Fruit fly (Drosophila melanogaster) S2 (cell line): Measurements from ENCODE around the gene Trxr1.
A peak's percentile ranks its signal among the peaks of the same experiment; 100 is the strongest.

Source experiments
- CG8478 ChIP-seq: fragments of >200 bp; optimal IDR thresholded peaks from 2 replicates; lab custom pipeline; 2018
- CTCF ChIP-seq, 2 experiments: fragments of >200 bp; optimal IDR thresholded peaks; 2 replicates each; lab custom pipeline; 2018

The Trxr1 gene

dm6 chrX:8251268-8251996 is 9.1 kb downstream of the Trxr1 start, which contains the start of gene ND-75:
Gene ND-75 (minus strand): TSS chrX:8251687.
- TF ChIP-seq CTCF (optimal IDR thresholded peaks at IDR 0.05; lab: Kevin White, UChicago) (peak; percentile 67 to 87), CG8478 (lab: Kevin White, UChicago) (no peak)

DNA sequence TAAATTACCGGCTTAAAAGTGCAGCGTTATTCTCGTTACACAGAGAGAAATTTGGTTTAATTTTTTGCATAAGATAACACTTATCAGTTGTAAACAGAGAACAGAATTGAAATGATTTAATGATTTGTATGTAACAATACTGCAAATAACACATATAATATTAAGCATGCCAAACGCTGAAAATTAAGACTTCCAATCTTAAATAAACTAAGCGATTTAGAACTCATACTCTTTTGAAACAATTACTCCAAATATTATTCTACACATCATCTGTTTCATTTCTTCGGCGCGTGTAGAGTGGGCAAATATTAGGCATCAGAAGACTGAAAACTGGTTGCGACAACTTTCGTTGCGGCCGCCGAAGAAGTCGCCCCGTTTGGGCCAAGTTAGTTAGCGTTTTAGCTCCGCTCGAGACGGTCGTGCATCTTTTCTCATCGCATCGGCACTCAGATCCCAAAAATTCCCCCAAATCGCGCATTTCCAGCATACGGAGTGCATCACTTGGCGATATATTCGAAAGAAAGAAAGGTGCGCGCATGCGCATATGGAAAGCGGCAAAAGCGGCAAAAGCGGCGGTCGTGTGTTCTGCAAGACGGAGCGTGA is 10.1 kb downstream of the Trxr1 start, which contains the start of gene CG1632:
CG1632 (plus strand) TSS at position 387 of the 603 bp plus-strand sequence.
- no peak for TF ChIP-seq CG8478 (lab: Kevin White, UChicago)
- no peak for TF ChIP-seq CTCF (optimal IDR thresholded peaks at IDR 0.05; lab: Kevin White, UChicago)

DNA sequence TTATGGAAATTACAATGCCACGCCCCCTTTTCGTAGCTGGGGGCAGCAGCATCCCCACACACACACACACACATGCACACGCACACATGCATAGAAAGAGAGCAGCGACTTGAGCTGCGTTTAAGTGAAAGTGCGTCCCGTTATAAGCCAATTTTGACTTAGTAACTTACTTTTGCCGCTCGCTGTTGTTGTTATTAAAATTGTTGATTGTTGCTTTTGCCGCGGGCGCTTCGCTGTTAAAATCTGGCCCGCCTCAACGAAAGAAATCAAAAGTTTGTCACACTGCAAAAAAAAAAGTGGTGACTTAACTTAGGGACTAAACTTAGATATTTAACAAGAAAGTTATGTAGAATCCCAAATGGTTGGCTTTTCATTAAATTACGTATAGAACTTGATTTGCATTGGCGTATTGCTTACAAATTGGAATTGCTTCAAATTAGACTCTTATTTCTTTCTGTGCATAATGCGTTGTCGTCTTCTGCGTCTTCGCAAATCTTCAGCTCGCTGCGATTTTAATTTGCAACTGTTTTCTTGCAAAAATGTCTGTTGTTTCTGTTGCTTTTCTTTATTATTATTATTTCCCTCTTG is 12.5 kb downstream of the Trxr1 start:
- TF ChIP-seq CG8478 (lab: Kevin White, UChicago) (no peak), CTCF (optimal IDR thresholded peaks at IDR 0.05; lab: Kevin White, UChicago) (no peak)

dm6 chrX:8258281-8258802 is 16.0 kb downstream of the Trxr1 start:
- TF ChIP-seq CTCF (optimal IDR thresholded peaks at IDR 0.05; lab: Kevin White, UChicago) (no peak), CG8478 (lab: Kevin White, UChicago) (no peak)

DNA sequence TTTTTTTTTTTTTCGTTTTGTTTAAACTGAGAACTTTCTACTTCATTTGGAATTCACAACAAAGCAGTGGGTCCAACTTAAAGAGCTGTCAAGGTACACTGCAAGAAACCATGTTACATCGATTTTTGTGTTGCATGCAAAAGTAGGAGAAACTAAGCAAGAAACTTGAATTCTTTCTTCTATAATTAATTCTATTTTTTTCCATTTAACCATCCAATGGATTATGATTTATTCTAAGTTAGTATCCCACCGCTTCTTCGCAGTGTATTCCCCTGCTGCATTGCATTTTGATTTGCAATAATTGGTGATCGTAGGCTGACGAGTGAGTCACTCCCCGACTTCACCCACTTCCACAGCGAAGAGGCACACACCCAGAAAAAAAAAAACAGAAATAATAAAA is 17.6 kb downstream of the Trxr1 start:
- no peak for TF ChIP-seq CTCF (optimal IDR thresholded peaks at IDR 0.05; lab: Kevin White, UChicago)
- TF ChIP-seq CG8478 (lab: Kevin White, UChicago): no peak

- TF ChIP-seq CTCF (optimal IDR thresholded peaks at IDR 0.05; lab: Kevin White, UChicago) (no peak), CG8478 (lab: Kevin White, UChicago) (no peak)
Observed at dm6 chrX:8263236-8263635, 20.9 kb downstream of the Trxr1 start.

DNA sequence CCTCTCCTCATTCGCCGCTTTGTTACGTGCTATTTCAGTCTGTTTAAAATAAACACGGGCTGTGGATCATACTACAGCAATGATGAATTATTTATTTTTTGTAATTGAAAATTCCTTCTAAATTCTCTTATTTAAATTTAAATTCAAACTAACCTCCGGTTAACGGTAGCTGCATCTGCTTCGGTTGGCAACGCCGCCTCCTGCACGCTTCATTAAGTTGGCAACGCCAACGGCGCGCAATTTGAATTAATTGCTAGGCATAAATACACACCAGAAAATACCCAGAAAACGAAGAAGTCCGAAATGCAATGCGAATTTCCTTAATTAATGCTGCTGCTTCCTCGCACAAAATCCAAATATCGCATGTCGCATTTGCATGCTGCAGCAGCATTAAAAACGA is 22.9 kb downstream of the Trxr1 start:
- TF ChIP-seq CG8478 (lab: Kevin White, UChicago) (no peak), CTCF (optimal IDR thresholded peaks at IDR 0.05; lab: Kevin White, UChicago) (no peak)

dm6 chrX:8271363-8272061 is 29.2 kb downstream of the Trxr1 start, which contains the start of gene Corp:
Gene Corp (minus strand): TSS chrX:8271409.
- no peak for TF ChIP-seq CTCF (optimal IDR thresholded peaks at IDR 0.05; lab: Kevin White, UChicago)
- TF ChIP-seq CG8478 (lab: Kevin White, UChicago): no peak

DNA sequence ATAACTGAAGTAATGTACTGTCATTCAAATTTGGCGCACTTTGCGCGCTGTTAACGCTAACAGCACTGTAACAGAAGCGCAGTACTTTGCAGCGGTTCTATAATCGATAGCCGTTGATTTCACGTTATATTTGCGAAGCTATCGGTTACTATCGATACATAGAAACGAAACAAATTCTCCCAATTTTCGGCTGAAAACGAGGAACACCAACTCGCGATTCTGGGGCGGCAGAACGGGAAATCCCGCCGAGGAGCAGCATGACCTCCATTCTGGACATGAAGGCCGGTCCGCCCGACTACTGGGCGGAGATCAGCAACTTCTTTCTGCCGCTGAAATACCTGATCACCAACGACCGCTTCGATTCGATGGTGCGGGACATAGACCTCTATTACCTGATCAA is 31.0 kb downstream of the Trxr1 start, which contains the start of gene CG1636:
CG1636 (plus strand) TSS at position 122 of the 400 bp plus-strand sequence.
- TF ChIP-seq CTCF (optimal IDR thresholded peaks at IDR 0.05; lab: Kevin White, UChicago) (peak in 1 of 2 experiments; percentile 34), CG8478 (lab: Kevin White, UChicago) (no peak)

- TF ChIP-seq CG8478 (lab: Kevin White, UChicago) (no peak), CTCF (optimal IDR thresholded peaks at IDR 0.05; lab: Kevin White, UChicago) (no peak)
Observed at dm6 chrX:8273799-8274484, 31.6 kb downstream of the Trxr1 start, which contains the start of gene CG15343. Gene CG15343 (minus strand): TSS chrX:8273806.

DNA sequence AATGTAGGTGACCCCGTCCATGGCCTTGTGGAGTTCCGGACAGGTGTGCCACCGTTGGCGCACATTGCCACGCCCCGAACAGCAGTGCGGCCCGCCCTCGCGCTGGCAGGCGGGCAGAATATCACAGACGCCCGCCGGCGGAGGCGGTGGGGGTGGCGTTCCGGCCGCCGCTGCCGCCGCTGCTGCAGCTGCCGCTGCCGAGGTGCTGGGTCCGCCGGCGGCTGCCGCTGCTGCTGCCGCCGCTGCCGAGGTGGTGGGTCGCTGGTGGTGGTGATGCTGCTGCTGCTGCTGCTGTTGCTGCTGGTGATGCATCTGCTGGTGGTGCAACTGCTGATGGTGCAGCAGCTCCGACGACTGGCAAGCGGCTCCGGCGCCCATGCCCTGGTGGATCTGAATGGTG is 42.7 kb downstream of the Trxr1 start:
- TF ChIP-seq CG8478 (lab: Kevin White, UChicago): no peak
- no peak for TF ChIP-seq CTCF (optimal IDR thresholded peaks at IDR 0.05; lab: Kevin White, UChicago)

- TF ChIP-seq CTCF (optimal IDR thresholded peaks at IDR 0.05; lab: Kevin White, UChicago) (no peak), CG8478 (lab: Kevin White, UChicago) (no peak)
Observed at dm6 chrX:8286859-8287258, 44.5 kb downstream of the Trxr1 start.

dm6 chrX:8294493-8295337 is 52.4 kb downstream of the Trxr1 start:
- TF ChIP-seq CTCF (optimal IDR thresholded peaks at IDR 0.05; lab: Kevin White, UChicago) (no peak), CG8478 (lab: Kevin White, UChicago) (no peak)
